Fruit fly (Drosophila melanogaster) whole organism, prepupa: ENCODE data around the gene cd.

Source experiments
- Blimp-1 ChIP-seq: fragments of 200-800 bp; sonication (Bioruptor generic); optimal IDR thresholded peaks from 3 replicates; lab custom pipeline; 2017; ENCODE audit warnings: missing biosample characterization, missing genetic modification characterization, mild to moderate bottlenecking, moderate library complexity, missing genetic modification reagents
- CG10669 ChIP-seq: fragments of 200-800 bp; sonication (Bioruptor generic); optimal IDR thresholded peaks from 3 replicates; lab custom pipeline; 2018; ENCODE audit warnings: missing biosample characterization, mild to moderate bottlenecking, missing genetic modification characterization, moderate library complexity
- CG11294 ChIP-seq: fragments of 200-800 bp; sonication (Bioruptor generic); IDR thresholded peaks from 2 replicates; pipeline ENCODE4 v1.3.6; 2022; ENCODE audit warnings: missing biosample characterization, missing genetic modification characterization
- CG11762 ChIP-seq: fragments of 200-800 bp; sonication (Bioruptor generic); optimal IDR thresholded peaks from 3 replicates; lab custom pipeline; 2016; ENCODE audit warnings: missing biosample characterization, missing genetic modification characterization; ENCODE audit not compliant: insufficient read depth
- CG15336 ChIP-seq: fragments of 200-800 bp; sonication (Bioruptor generic); IDR thresholded peaks from 2 replicates; pipeline ENCODE4 v1.3.6; 2022; ENCODE audit warnings: missing biosample characterization, missing genetic modification characterization
- CG32006 ChIP-seq: fragments of 200-800 bp; sonication (Bioruptor generic); optimal IDR thresholded peaks from 3 replicates; lab custom pipeline; 2017; ENCODE audit warnings: missing biosample characterization, mild to moderate bottlenecking, missing genetic modification characterization
- CG34406 ChIP-seq: fragments of 200-800 bp; sonication (Bioruptor generic); optimal IDR thresholded peaks from 3 replicates; lab custom pipeline; 2016; ENCODE audit warnings: missing biosample characterization, missing genetic modification characterization
- CG4318 ChIP-seq: fragments of 200-800 bp; sonication (Bioruptor generic); optimal IDR thresholded peaks from 3 replicates; lab custom pipeline; 2017; ENCODE audit warnings: missing biosample characterization, mild to moderate bottlenecking, missing genetic modification characterization
- CG6808 ChIP-seq: fragments of 200-800 bp; sonication (Bioruptor generic); optimal IDR thresholded peaks from 3 replicates; lab custom pipeline; 2017; ENCODE audit warnings: missing biosample characterization, missing genetic modification characterization, mild to moderate bottlenecking, moderate library complexity, missing genetic modification reagents
- CG8319 ChIP-seq: fragments of 200-800 bp; sonication (Bioruptor generic); optimal IDR thresholded peaks from 3 replicates; lab custom pipeline; 2016; ENCODE audit warnings: missing biosample characterization, missing genetic modification characterization
- CG9139 ChIP-seq: fragments of 200-800 bp; sonication (Bioruptor generic); optimal IDR thresholded peaks from 3 replicates; lab custom pipeline; 2017; ENCODE audit warnings: missing biosample characterization, mild to moderate bottlenecking, missing genetic modification characterization
- Ets21C ChIP-seq: fragments of 200-800 bp; sonication (Bioruptor generic); optimal IDR thresholded peaks from 3 replicates; lab custom pipeline; 2016; ENCODE audit warnings: missing biosample characterization, missing genetic modification characterization
- Ets96B ChIP-seq: fragments of 200-800 bp; optimal IDR thresholded peaks from 2 replicates; lab custom pipeline; 2019; ENCODE audit warnings: missing biosample characterization, mild to moderate bottlenecking, missing genetic modification characterization, moderate library complexity
- Gug ChIP-seq: fragments of 200-800 bp; sonication (Bioruptor generic); IDR thresholded peaks from 2 replicates; pipeline ENCODE4 v1.3.6; 2022; ENCODE audit warnings: missing biosample characterization, missing genetic modification characterization
- Hr4 ChIP-seq: fragments of 200-800 bp; sonication (Bioruptor generic); optimal IDR thresholded peaks from 3 replicates; lab custom pipeline; 2016; ENCODE audit warnings: missing biosample characterization, missing genetic modification characterization
- Lpt ChIP-seq: fragments of 200-800 bp; sonication (Bioruptor generic); optimal IDR thresholded peaks from 3 replicates; lab custom pipeline; 2016; ENCODE audit warnings: missing biosample characterization, missing genetic modification characterization
- Smox ChIP-seq: fragments of 200-800 bp; sonication (Bioruptor generic); optimal IDR thresholded peaks from 3 replicates; lab custom pipeline; 2016; ENCODE audit warnings: missing biosample characterization, missing genetic modification characterization
- Sox102F ChIP-seq: fragments of 200-800 bp; sonication (Bioruptor generic); optimal IDR thresholded peaks from 2 replicates; lab custom pipeline; 2016; ENCODE audit warnings: missing biosample characterization, mild to moderate bottlenecking, missing genetic modification characterization
- acj6 ChIP-seq: fragments of 200-800 bp; sonication (Bioruptor generic); optimal IDR thresholded peaks from 3 replicates; lab custom pipeline; 2016; ENCODE audit warnings: missing biosample characterization, missing genetic modification characterization
- cyc ChIP-seq: fragments of 200-800 bp; sonication (Bioruptor generic); optimal IDR thresholded peaks from 3 replicates; lab custom pipeline; 2016; ENCODE audit warnings: missing biosample characterization, missing genetic modification characterization
- dsx ChIP-seq: fragments of 200-800 bp; optimal IDR thresholded peaks from 3 replicates; lab custom pipeline; 2019; ENCODE audit warnings: missing biosample characterization, mild to moderate bottlenecking, missing genetic modification characterization, moderate library complexity; ENCODE audit not compliant: poor library complexity, severe bottlenecking
- esn ChIP-seq: fragments of 200-800 bp; sonication (Bioruptor generic); optimal IDR thresholded peaks from 2 replicates; lab custom pipeline; 2016; ENCODE audit warnings: missing biosample characterization, mild to moderate bottlenecking, missing genetic modification characterization, moderate library complexity
- fkh ChIP-seq: fragments of 200-800 bp; sonication (Bioruptor generic); optimal IDR thresholded peaks from 3 replicates; lab custom pipeline; 2017; ENCODE audit warnings: missing biosample characterization, mild to moderate bottlenecking, missing genetic modification characterization, moderate library complexity
- net ChIP-seq: fragments of 200-800 bp; sonication (Bioruptor generic); optimal IDR thresholded peaks from 3 replicates; lab custom pipeline; 2016; ENCODE audit warnings: missing biosample characterization, missing genetic modification characterization
- salr ChIP-seq, 2 experiments: fragments of 200-800 bp; sonication (Bioruptor generic); optimal IDR thresholded peaks; 3 replicates each; lab custom pipeline; 2016 to 2018; ENCODE audit warnings: missing biosample characterization in 2 of 2, missing genetic modification characterization in 2 of 2, mild to moderate bottlenecking in 1 of 2
- spab ChIP-seq: fragments of 200-800 bp; sonication (Bioruptor generic); optimal IDR thresholded peaks from 2 replicates; lab custom pipeline; 2017; ENCODE audit warnings: missing biosample characterization, mild to moderate bottlenecking, missing genetic modification characterization, missing genetic modification reagents
- ss ChIP-seq, 2 experiments: fragments of 200-800 bp; sonication (Bioruptor generic); optimal IDR thresholded peaks; 2 replicates in 1 of 2; 3 replicates in 1 of 2; lab custom pipeline; 2017 to 2018; ENCODE audit warnings: mild to moderate bottlenecking in 2 of 2, missing biosample characterization in 2 of 2, missing genetic modification characterization in 2 of 2, moderate library complexity in 1 of 2
- topi ChIP-seq: fragments of 200-800 bp; sonication (Bioruptor generic); optimal IDR thresholded peaks from 3 replicates; lab custom pipeline; 2016; ENCODE audit warnings: missing biosample characterization, missing genetic modification characterization

The cd gene

dm6 chr3R:22707178-22707577 is 12.4 kb downstream of the cd start, which contains the start of gene CG13842:
Gene CG13842, minus strand, starts transcription at chr3R:22707278.
- TF ChIP-seq fkh (GFP tag; lab: Kevin White, UChicago), result no peak
- TF ChIP-seq Ets96B (tag; lab: Kevin White, UChicago), result no peak
- no peak for TF ChIP-seq esn (GFP tag; lab: Kevin White, UChicago)
- no peak for TF ChIP-seq CG32006 (GFP tag; lab: Kevin White, UChicago)
- TF ChIP-seq CG34406 (GFP tag; lab: Kevin White, UChicago), result no peak
- TF ChIP-seq CG11294 (GFP tag; lab: Robert Waterston, UW), result no peak
- TF ChIP-seq net (GFP tag; lab: Kevin White, UChicago), result no peak
- no peak for TF ChIP-seq CG9139
- no peak for TF ChIP-seq CG8319 (GFP tag; lab: Kevin White, UChicago)
- TF ChIP-seq Blimp-1 (GFP tag; lab: Kevin White, UChicago), result no peak
- no peak for TF ChIP-seq CG4318 (GFP tag; lab: Kevin White, UChicago)
- no peak for TF ChIP-seq ss (GFP tag; optimal IDR thresholded peaks at IDR 0.05; lab: Kevin White, UChicago)

dm6 chr3R:22710662-22711061 is 15.9 kb downstream of the cd start, which contains the start of gene CG4907:
Gene CG4907, minus strand, starts transcription at chr3R:22710762.
- TF ChIP-seq Sox102F (GFP tag; lab: Kevin White, UChicago) (no peak), CG15336 (GFP tag; lab: Robert Waterston, UW) (no peak), Lpt (GFP tag; lab: Kevin White, UChicago) (no peak), CG11762 (GFP tag; lab: Kevin White, UChicago) (no peak), CG32006 (GFP tag; lab: Kevin White, UChicago) (no peak), Hr4 (GFP tag; lab: Kevin White, UChicago) (no peak), Gug (GFP tag; lab: Robert Waterston, UW) (no peak)

DNA sequence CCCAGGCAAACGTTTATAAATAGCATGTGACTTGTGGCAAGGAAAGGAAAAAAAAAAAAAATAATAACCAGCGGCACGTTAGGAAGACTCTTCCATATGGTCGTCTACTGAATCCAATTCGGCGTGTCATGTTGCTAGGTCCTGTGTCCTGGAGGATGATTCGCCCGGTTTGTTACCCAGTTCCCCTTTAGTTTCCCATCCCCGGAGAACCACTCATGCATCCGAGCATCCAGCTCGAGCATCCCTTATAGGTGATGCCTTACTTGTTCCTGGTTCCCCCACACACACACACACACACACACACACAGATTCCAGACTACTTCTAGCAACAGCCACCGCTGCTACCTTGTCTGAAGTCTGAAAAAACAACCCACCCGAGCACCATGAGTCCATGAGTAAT is 23.1 kb downstream of the cd start:
- TF ChIP-seq dsx (GFP tag; lab: Kevin White, UChicago), result no peak
- TF ChIP-seq Blimp-1 (GFP tag; lab: Kevin White, UChicago), result no peak
- TF ChIP-seq topi (GFP tag; lab: Kevin White, UChicago), result no peak
- no peak for TF ChIP-seq CG8319 (GFP tag; lab: Kevin White, UChicago)
- no peak for TF ChIP-seq CG32006 (GFP tag; lab: Kevin White, UChicago)
- TF ChIP-seq Smox (GFP tag; lab: Kevin White, UChicago), result no peak

- TF ChIP-seq CG11762 (GFP tag; lab: Kevin White, UChicago), result no peak
- TF ChIP-seq cyc (GFP tag; lab: Kevin White, UChicago), result no peak
- no peak for TF ChIP-seq spab (GFP tag; lab: Kevin White, UChicago)
- TF ChIP-seq salr (GFP tag; optimal IDR thresholded peaks at IDR 0.05; lab: Kevin White, UChicago), result no peak
- TF ChIP-seq acj6, result no peak
Measured at dm6 chr3R:22718401-22718800, 23.6 kb downstream of the cd start.

- TF ChIP-seq dsx (GFP tag; lab: Kevin White, UChicago), result no peak
- TF ChIP-seq ss (GFP tag; optimal IDR thresholded peaks at IDR 0.05; lab: Kevin White, UChicago), result no peak
- TF ChIP-seq CG4318 (GFP tag; lab: Kevin White, UChicago), result no peak
- TF ChIP-seq CG10669 (GFP tag; lab: Kevin White, UChicago), result no peak
- no peak for TF ChIP-seq Ets21C (GFP tag; lab: Kevin White, UChicago)
Measured at dm6 chr3R:22718937-22719606, 24.3 kb downstream of the cd start.

- no peak for TF ChIP-seq cyc (GFP tag; lab: Kevin White, UChicago)
- no peak for TF ChIP-seq CG11294 (GFP tag; lab: Robert Waterston, UW)
- TF ChIP-seq CG6808 (GFP tag; lab: Kevin White, UChicago), result no peak
- no peak for TF ChIP-seq CG34406 (GFP tag; lab: Kevin White, UChicago)
Measured at dm6 chr3R:22719607-22719949, 24.8 kb downstream of the cd start.
